Worm (Caenorhabditis elegans) whole organism, L1 larva: Measurements from ENCODE around the gene acc-4.

Source experiments
- egl-13 ChIP-seq: sonication (generic microtip); optimal IDR thresholded peaks from 2 replicates; lab custom pipeline; 2016; ENCODE audit warnings: missing genotype, missing genetic modification reagents, missing genetic modification characterization, missing compliant biosample characterization
- egl-27 ChIP-seq, 2 experiments: fragments of 150-350 bp in 1 of 2; sonication (generic microtip); optimal IDR thresholded peaks; 3 replicates each; lab custom pipeline; 2017 to 2018; ENCODE audit warnings: missing biosample characterization in 2 of 2, missing genetic modification characterization in 2 of 2, missing genetic modification reagents in 2 of 2
- lin-15B ChIP-seq: fragments of 150-350 bp; sonication (generic microtip); optimal IDR thresholded peaks from 3 replicates; lab custom pipeline; 2014; ENCODE audit warnings: missing biosample characterization, missing genetic modification characterization
- lir-3 ChIP-seq: sonication (generic microtip); optimal IDR thresholded peaks from 2 replicates; lab custom pipeline; 2016; ENCODE audit warnings: mild to moderate bottlenecking, missing genetic modification characterization, moderate library complexity, missing compliant biosample characterization; ENCODE audit not compliant: poor library complexity
- mep-1 ChIP-seq: fragments of 150-350 bp; optimal IDR thresholded peaks from 2 replicates; lab custom pipeline; 2014; ENCODE audit warnings: missing biosample characterization, missing genetic modification characterization
- nhr-76 ChIP-seq: sonication (generic microtip); optimal IDR thresholded peaks from 2 replicates; lab custom pipeline; 2017; ENCODE audit warnings: missing biosample characterization, missing genetic modification characterization
- snpc-4 ChIP-seq: fragments of 150-350 bp; optimal IDR thresholded peaks from 2 replicates; lab custom pipeline; 2014; ENCODE audit warnings: missing biosample characterization, missing genetic modification characterization

DNA sequence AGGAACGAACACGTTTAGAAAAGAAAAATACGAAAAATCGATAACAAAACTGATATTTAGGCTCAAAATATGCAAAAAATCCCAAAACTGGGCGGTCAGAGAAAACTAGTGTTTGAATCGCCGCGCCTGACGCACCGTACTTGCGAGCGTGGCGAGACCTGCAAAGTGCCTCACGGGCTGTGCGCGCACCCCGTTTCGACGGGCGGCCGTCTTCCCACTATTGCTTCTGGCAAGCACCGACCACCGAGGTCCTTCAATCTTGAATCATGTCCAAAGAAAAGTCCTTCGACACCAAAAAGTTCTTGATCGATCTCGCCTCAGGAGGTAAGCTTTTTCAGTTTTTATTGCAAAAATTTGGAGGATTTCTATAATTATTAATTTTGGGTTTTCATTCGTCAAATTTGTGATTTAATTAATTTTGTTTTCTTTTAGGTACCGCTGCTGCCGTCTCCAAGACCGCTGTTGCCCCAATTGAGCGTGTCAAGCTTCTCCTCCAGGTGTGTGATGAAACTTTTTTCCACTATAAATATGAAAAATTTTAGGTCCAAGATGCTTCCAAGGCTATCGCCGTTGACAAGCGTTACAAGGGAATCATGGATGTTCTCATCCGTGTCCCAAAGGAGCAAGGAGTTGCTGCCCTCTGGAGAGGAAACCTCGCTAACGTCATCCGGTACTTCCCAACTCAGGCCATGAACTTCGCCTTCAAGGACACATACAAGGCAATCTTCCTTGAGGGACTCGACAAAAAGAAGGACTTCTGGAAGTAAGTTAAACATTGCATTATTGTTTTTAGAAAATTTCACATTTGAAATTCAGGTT, 20.8 kb downstream of the acc-4 start, which contains the start of gene ant-1.1:
- TF ChIP-seq mep-1 (tag; lab: Kevin White, UChicago) (peak; percentile 92), nhr-76 (tag; lab: Kevin White, UChicago) (no peak), egl-13 (tag; lab: Kevin White, UChicago) (peak; percentile 90), egl-27 (tag; optimal IDR thresholded peaks at IDR 0.05; lab: Kevin White, UChicago) (peak in 1 of 2 experiments; percentile 32), lir-3 (tag; lab: Kevin White, UChicago) (peak; percentile 78), lin-15B (tag; lab: Kevin White, UChicago) (peak; percentile 94), snpc-4 (tag; lab: Kevin White, UChicago) (peak; percentile 57)
